Fruit fly (Drosophila melanogaster): ENCODE measurements around the gene yl.

- TF ChIP-seq rn (GFP tag; IDR thresholded peaks at IDR 0.05) (no peak), CG4496 (GFP tag; IDR thresholded peaks at IDR 0.05) (no peak), CG12605 (GFP tag; IDR thresholded peaks at IDR 0.05) (no peak), CG8159 (tag; optimal IDR thresholded peaks at IDR 0.05) (no peak), CG32121 (GFP tag; IDR thresholded peaks at IDR 0.05) (no peak), gl (tag; optimal IDR thresholded peaks at IDR 0.05) (no peak), CG14655 (GFP tag; optimal IDR thresholded peaks at IDR 0.05) (no peak), D1 (tag; optimal IDR thresholded peaks at IDR 0.05) (no peak), EcR (GFP tag; optimal IDR thresholded peaks at IDR 0.05) (no peak), Pif1A (GFP tag; optimal IDR thresholded peaks at IDR 0.05) (no peak), fd96Ca (GFP tag; IDR thresholded peaks at IDR 0.05) (no peak), CG10348 (GFP tag; IDR thresholded peaks at IDR 0.05) (no peak), Pif1B (GFP tag; optimal IDR thresholded peaks at IDR 0.05) (no peak), CG9948 (tag; optimal IDR thresholded peaks at IDR 0.05) (no peak)
Observed at dm6 chrX:14151906-14152305, 41.1 kb upstream of the yl start, which contains the start of gene CG12479.
